Fruit fly (Drosophila melanogaster): Measurements from ENCODE around the gene Lint-1.
A peak's percentile ranks its signal among the peaks of the same experiment; 100 is the strongest.

The Lint-1 gene

DNA sequence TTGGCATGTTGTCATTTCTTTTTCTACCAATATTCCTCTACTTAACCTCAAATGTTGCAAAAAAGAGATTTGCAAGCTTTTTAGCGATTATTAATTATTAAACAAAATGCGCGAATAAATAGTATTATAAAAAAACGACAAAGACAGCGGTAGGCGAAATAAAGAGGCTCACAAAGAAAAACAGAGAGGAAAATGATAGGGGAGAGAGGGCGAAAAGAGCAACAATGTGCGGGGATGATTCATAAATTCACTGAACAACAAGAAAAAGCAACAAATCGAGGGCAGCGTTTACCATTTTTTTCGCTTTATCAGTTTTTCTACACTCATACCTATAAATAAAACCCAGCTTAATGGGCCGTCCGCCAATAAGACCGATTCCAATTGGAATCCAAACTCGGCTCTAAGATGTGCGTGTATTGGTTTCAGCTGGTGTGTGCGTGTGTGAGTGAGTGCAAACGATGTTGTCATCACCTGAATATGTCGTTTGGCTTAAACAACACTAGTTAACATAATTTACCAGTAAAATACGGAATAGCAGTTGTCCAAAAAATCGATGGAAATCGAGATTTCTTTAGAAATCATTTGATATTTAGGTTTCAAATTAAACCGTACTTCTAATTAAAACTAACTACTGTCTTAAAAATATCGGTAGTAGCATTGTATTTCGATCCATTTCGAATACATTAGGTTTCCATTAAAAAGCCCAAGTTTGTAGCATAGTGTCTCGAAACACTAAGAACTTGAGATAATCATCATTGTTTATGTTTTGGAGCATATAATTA is 6.9 kb downstream of the Lint-1 start (continued):
- TF ChIP-seq D (optimal IDR thresholded peaks at IDR 0.05), result no peak
- no peak for TF ChIP-seq D (GFP tag; optimal IDR thresholded peaks at IDR 0.05)
- no peak for TF ChIP-seq pnt (GFP tag; optimal IDR thresholded peaks at IDR 0.05)
- no peak for TF ChIP-seq CG11093 (GFP tag; IDR thresholded peaks at IDR 0.05)
- no peak for TF ChIP-seq pros (GFP tag; optimal IDR thresholded peaks at IDR 0.05)
- no peak for TF ChIP-seq CG8388 (GFP tag; optimal IDR thresholded peaks at IDR 0.05)
- no peak for TF ChIP-seq pfk (GFP tag; optimal IDR thresholded peaks at IDR 0.05)
- peak; percentile 20; the same call in 1 of the 2 replicates for TF ChIP-seq CG4360 (GFP tag; IDR thresholded peaks at IDR 0.05)
- TF ChIP-seq HmgZ (tag; optimal IDR thresholded peaks at IDR 0.05), result no peak
- TF ChIP-seq salm (tag; optimal IDR thresholded peaks at IDR 0.05), result no peak
- TF ChIP-seq sna (GFP tag; IDR thresholded peaks at IDR 0.05; ENCODE audit: partially characterized antibody), result no peak
- peak; percentile 43 for TF ChIP-seq CG10147 (GFP tag; optimal IDR thresholded peaks at IDR 0.05)
- no peak for TF ChIP-seq pzg (GFP tag; optimal IDR thresholded peaks at IDR 0.05)
- no peak for TF ChIP-seq z (GFP tag; IDR thresholded peaks at IDR 0.05)
- TF ChIP-seq CG10274 (GFP tag; optimal IDR thresholded peaks at IDR 0.05), result no peak
- TF ChIP-seq H2.0 (GFP tag; IDR thresholded peaks at IDR 0.05), result no peak
- no peak for TF ChIP-seq ase (GFP tag; IDR thresholded peaks at IDR 0.05)
- peak; percentile 19 for TF ChIP-seq dmrt99B (tag; optimal IDR thresholded peaks at IDR 0.05)
- TF ChIP-seq Mad (GFP tag; optimal IDR thresholded peaks at IDR 0.05), result no peak
- no peak for TF ChIP-seq Dek (tag; optimal IDR thresholded peaks at IDR 0.05)
- TF ChIP-seq CG13287 (GFP tag; IDR thresholded peaks at IDR 0.05; ENCODE audit: partially characterized antibody), result no peak
- TF ChIP-seq CG9932 (GFP tag; IDR thresholded peaks at IDR 0.05), result peak; percentile 35
- TF ChIP-seq HLH54F (GFP tag; optimal IDR thresholded peaks at IDR 0.05), result no peak
- TF ChIP-seq CG31388 (GFP tag; optimal IDR thresholded peaks at IDR 0.05), result no peak
- no peak for TF ChIP-seq CG33213 (GFP tag; optimal IDR thresholded peaks at IDR 0.05)
- TF ChIP-seq CG16813 (GFP tag; IDR thresholded peaks at IDR 0.05; ENCODE audit: partially characterized antibody), result no peak
- no peak for TF ChIP-seq CG31441 (GFP tag; IDR thresholded peaks at IDR 0.05)
- TF ChIP-seq Myb (GFP tag; optimal IDR thresholded peaks at IDR 0.05), result no peak
- TF ChIP-seq toy (GFP tag; IDR thresholded peaks at IDR 0.05), result no peak
- no peak for TF ChIP-seq nom (GFP tag; optimal IDR thresholded peaks at IDR 0.05)
- TF ChIP-seq nerfin-1 (tag; optimal IDR thresholded peaks at IDR 0.05), result no peak
- no peak for TF ChIP-seq fu2 (GFP tag; optimal IDR thresholded peaks at IDR 0.05)
- TF ChIP-seq Awh (GFP tag; IDR thresholded peaks at IDR 0.05), result no peak
- TF ChIP-seq CG16863 (GFP tag; optimal IDR thresholded peaks at IDR 0.05), result no peak
- no peak for TF ChIP-seq vfl (GFP tag; optimal IDR thresholded peaks at IDR 0.05)
- no peak for TF ChIP-seq sr (GFP tag; IDR thresholded peaks at IDR 0.05)
- TF ChIP-seq CG1792 (GFP tag; optimal IDR thresholded peaks at IDR 0.05), result no peak
- TF ChIP-seq gcm (GFP tag; optimal IDR thresholded peaks at IDR 0.05), result no peak
- TF ChIP-seq Pdp1 (GFP tag; optimal IDR thresholded peaks at IDR 0.05), result no peak
- no peak for TF ChIP-seq CG10209 (GFP tag; optimal IDR thresholded peaks at IDR 0.05)
- TF ChIP-seq PHDP (tag; optimal IDR thresholded peaks at IDR 0.05), result no peak
- TF ChIP-seq CG1602 (GFP tag; optimal IDR thresholded peaks at IDR 0.05), result no peak
- TF ChIP-seq CG10565 (GFP tag; optimal IDR thresholded peaks at IDR 0.05), result no peak
- no peak for TF ChIP-seq tap (tag; optimal IDR thresholded peaks at IDR 0.05)
- peak; percentile 42; the same call in 1 of the 3 replicates for TF ChIP-seq row (GFP tag; IDR thresholded peaks at IDR 0.05)
- no peak for TF ChIP-seq dmrt11E (tag; optimal IDR thresholded peaks at IDR 0.05)
- no peak for TF ChIP-seq CG15269 (tag; optimal IDR thresholded peaks at IDR 0.05)
- TF ChIP-seq h (optimal IDR thresholded peaks at IDR 0.05), result no peak
- TF ChIP-seq scrt (GFP tag; optimal IDR thresholded peaks at IDR 0.05), result no peak
- TF ChIP-seq CG2199 (GFP tag; IDR thresholded peaks at IDR 0.05), result no peak

All from whole organism, embryonic.